Worm (Caenorhabditis elegans) whole organism, L4/young adult: ENCODE data around the gene fib-1.

ENCODE experiments used
- W03F9.2 ChIP-seq: fragments of 150-350 bp; optimal IDR thresholded peaks from 2 replicates; lab custom pipeline; 2014; ENCODE audit warnings: missing biosample characterization, missing genetic modification characterization
- him-1 ChIP-seq: sonication (generic microtip); optimal IDR thresholded peaks from 2 replicates; lab custom pipeline; 2016; ENCODE audit warnings: missing genotype, missing genetic modification reagents, missing genetic modification characterization, missing compliant biosample characterization

DNA sequence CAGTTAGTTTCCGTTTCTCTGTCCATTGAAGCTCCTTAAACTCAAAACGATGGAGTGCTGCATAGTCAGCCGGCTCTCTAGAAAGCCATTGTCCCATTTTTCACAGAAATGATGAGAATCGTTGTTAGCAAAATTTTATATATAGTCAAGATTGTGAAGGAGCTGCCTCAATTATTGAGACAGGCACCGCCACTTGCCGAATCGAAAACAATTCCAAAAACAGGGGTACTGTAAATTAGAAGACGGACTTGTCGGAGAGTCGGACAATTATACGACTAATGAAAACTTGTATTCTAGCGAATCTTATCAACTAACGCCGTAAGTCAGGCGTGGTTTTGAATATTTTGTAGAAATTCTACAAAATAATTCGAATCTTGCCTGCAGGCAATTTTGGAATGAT is 18.2 kb upstream of the fib-1 start, which contains the start of gene F14H8.2:
- TF ChIP-seq him-1 (no peak), W03F9.2 (tag; lab: Kevin White, UChicago) (no peak)
